Fruit fly (Drosophila melanogaster) whole organism, wandering third instar larva: ENCODE measurements around the gene CG15725.
A peak's percentile ranks its signal among the peaks of the same experiment; 100 is the strongest.

Experiments
- GATAd ChIP-seq: sonication (Bioruptor generic); optimal IDR thresholded peaks from 2 replicates; lab custom pipeline; 2016; ENCODE audit warnings: missing biosample characterization, missing genetic modification characterization
- Hr83 ChIP-seq: fragments of 200-300 bp; sonication (Bioruptor generic); optimal IDR thresholded peaks from 2 replicates; lab custom pipeline; 2016; ENCODE audit warnings: missing biosample characterization, mild to moderate bottlenecking, missing genetic modification characterization, moderate library complexity; ENCODE audit not compliant: poor library complexity, severe bottlenecking
- dsf ChIP-seq: sonication (Bioruptor generic); optimal IDR thresholded peaks from 2 replicates; lab custom pipeline; 2016; ENCODE audit warnings: missing biosample characterization, missing genetic modification characterization, borderline replicate concordance
- pan ChIP-seq: fragments of >200 bp; optimal IDR thresholded peaks from 2 replicates; lab custom pipeline; 2017

DNA sequence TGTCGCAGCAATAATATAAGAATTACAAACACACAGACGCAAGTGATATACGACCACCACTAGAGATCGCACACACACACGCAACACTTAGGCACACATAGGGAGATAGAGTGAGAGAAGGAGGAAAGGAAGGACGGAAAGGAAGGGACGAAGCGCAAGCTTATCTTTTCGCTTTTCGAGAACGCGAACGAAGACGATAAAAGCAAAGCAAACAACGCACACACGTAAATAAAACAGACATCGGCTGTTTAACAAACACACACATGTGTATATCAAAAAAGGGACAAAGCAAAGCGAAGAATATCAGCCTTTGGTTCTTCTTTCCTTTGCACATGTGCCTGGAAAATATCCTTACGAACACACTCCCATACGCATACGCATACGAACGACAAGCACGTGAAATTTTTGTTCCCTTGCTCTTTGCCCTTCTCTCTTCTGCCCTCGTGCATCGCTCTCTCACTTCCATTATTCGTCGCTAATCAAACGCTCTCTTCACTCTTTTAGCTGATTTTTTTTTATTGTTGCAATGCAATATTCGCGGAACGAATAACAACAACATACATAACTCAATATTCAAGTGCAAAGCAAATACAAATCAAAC lies 45.5 kb upstream of the CG15725 start:
- TF ChIP-seq pan (lab: Kevin White, UChicago) (no peak), GATAd (GFP tag; lab: Kevin White, UChicago) (no peak), Hr83 (GFP tag; lab: Kevin White, UChicago) (peak; percentile 53), dsf (GFP tag; lab: Kevin White, UChicago) (no peak)
